Worm (Caenorhabditis elegans) whole organism, midembryonic: ENCODE measurements around the gene glrx-22.

Source experiments
- cog-1 ChIP-seq: sonication (generic microtip); optimal IDR thresholded peaks from 2 replicates; lab custom pipeline; 2016; ENCODE audit warnings: missing genetic modification characterization, missing compliant biosample characterization
- flt-1 ChIP-seq: fragments of 200-800 bp; sonication (Bioruptor generic); IDR thresholded peaks from 2 replicates; pipeline ENCODE4 v1.3.6; 2022; ENCODE audit warnings: missing genetic modification characterization, missing compliant biosample characterization
- klf-2 ChIP-seq: fragments of 200-800 bp; sonication (Bioruptor generic); conservative IDR thresholded peaks from 2 replicates; pipeline ENCODE4 v1.3.6; 2022; ENCODE audit warnings: missing genetic modification reagents, missing genetic modification characterization, missing compliant biosample characterization
- ztf-23 ChIP-seq: fragments of 200-800 bp; sonication (Bioruptor generic); IDR thresholded peaks from 2 replicates; pipeline ENCODE4 v1.3.6; 2022; ENCODE audit warnings: missing genetic modification reagents, missing genetic modification characterization, missing compliant biosample characterization

DNA sequence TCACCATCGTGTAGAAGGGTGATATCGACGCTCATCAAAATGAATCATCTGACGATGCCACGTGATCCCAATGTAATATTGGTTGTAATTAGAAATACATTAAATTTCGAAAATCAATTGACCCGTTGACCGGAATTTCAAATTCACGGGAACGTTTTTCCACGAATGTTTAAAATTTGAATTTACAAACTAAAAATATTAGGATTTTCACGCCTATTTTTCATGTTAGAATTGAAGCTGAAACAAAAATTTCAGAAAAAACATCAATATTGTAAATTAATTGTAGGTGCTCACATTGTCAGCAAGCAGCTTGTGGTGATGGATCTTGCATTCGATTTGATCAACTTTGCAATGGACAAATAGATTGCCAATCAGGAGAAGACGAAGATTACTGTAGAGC is 9.3 kb upstream of the glrx-22 start, which contains the start of gene C07G1.6:
- TF ChIP-seq klf-2 (GFP tag; lab: Robert Waterston, UW) (no peak), flt-1 (GFP tag; lab: Robert Waterston, UW) (no peak), ztf-23 (GFP tag; lab: Robert Waterston, UW) (no peak), cog-1 (tag; lab: Kevin White, UChicago) (no peak)
